Fruit fly (Drosophila melanogaster): ENCODE results near the gene Adss.

The Adss gene

dm6 chr3R:20829416-20830131, 806 bp downstream of the Adss start (continued):
- TF ChIP-seq CG6813 (GFP tag; optimal IDR thresholded peaks at IDR 0.05), result no peak
- TF ChIP-seq pfk (GFP tag; optimal IDR thresholded peaks at IDR 0.05), result no peak
- no peak for TF ChIP-seq CG11696 (GFP tag; IDR thresholded peaks at IDR 0.05)
- peak; percentile 17 for TF ChIP-seq fd96Cb (tag; optimal IDR thresholded peaks at IDR 0.05)
- TF ChIP-seq ftz-f1 (GFP tag; optimal IDR thresholded peaks at IDR 0.05), result peak; percentile 80
- peak; percentile 5; the same call in 1 of the 3 replicates for TF ChIP-seq CG6791 (GFP tag; IDR thresholded peaks at IDR 0.05; ENCODE audit: partially characterized antibody)
- TF ChIP-seq CG16813 (GFP tag; IDR thresholded peaks at IDR 0.05; ENCODE audit: partially characterized antibody), result no peak; the same call in 2 of the 3 replicates
- TF ChIP-seq Gsc (GFP tag; IDR thresholded peaks at IDR 0.05), result no peak
- TF ChIP-seq CG6654 (GFP tag; optimal IDR thresholded peaks at IDR 0.05), result no peak
- TF ChIP-seq Hsf (GFP tag; optimal IDR thresholded peaks at IDR 0.05), result no peak
- no peak for TF ChIP-seq MESR4 (GFP tag; optimal IDR thresholded peaks at IDR 0.05)
- no peak for TF ChIP-seq tin (GFP tag; optimal IDR thresholded peaks at IDR 0.05)
- TF ChIP-seq CG31224 (GFP tag; IDR thresholded peaks at IDR 0.05), result peak; percentile 36
- peak; percentile 13 for TF ChIP-seq CG1603 (tag; optimal IDR thresholded peaks at IDR 0.05)
- TF ChIP-seq CG16779 (GFP tag; IDR thresholded peaks at IDR 0.05), result no peak
- TF ChIP-seq Oaz (GFP tag; IDR thresholded peaks at IDR 0.05), result no peak
- TF ChIP-seq psq (GFP tag; optimal IDR thresholded peaks at IDR 0.05), result no peak
- no peak for TF ChIP-seq Fer3 (tag; optimal IDR thresholded peaks at IDR 0.05)
- no peak for TF ChIP-seq CG16863 (GFP tag; optimal IDR thresholded peaks at IDR 0.05)
- peak; percentile 41 for TF ChIP-seq CG16815 (GFP tag; optimal IDR thresholded peaks at IDR 0.05)
- no peak for TF ChIP-seq CG2116 (GFP tag; optimal IDR thresholded peaks at IDR 0.05)
- TF ChIP-seq exex (tag; optimal IDR thresholded peaks at IDR 0.05), result no peak
- no peak for TF ChIP-seq CG10462 (GFP tag; optimal IDR thresholded peaks at IDR 0.05)
- TF ChIP-seq usp (GFP tag; optimal IDR thresholded peaks at IDR 0.05), result no peak
- no peak for TF ChIP-seq dpn (GFP tag; optimal IDR thresholded peaks at IDR 0.05)
- no peak for TF ChIP-seq CG7786 (GFP tag; optimal IDR thresholded peaks at IDR 0.05)
- no peak for TF ChIP-seq CG11398 (GFP tag; optimal IDR thresholded peaks at IDR 0.05)
- TF ChIP-seq CG4707 (GFP tag; optimal IDR thresholded peaks at IDR 0.05), result no peak
- no peak for TF ChIP-seq Chrac-16 (GFP tag; optimal IDR thresholded peaks at IDR 0.05)
- TF ChIP-seq klu (GFP tag; IDR thresholded peaks at IDR 0.05), result no peak
- no peak for TF ChIP-seq C15 (GFP tag; IDR thresholded peaks at IDR 0.05)
- peak; percentile 21 for TF ChIP-seq pzg (GFP tag; optimal IDR thresholded peaks at IDR 0.05)
- TF ChIP-seq hth (optimal IDR thresholded peaks at IDR 0.05), result no peak
- TF ChIP-seq Nf-YB (GFP tag; optimal IDR thresholded peaks at IDR 0.05), result no peak
- no peak for TF ChIP-seq CG4424 (GFP tag; optimal IDR thresholded peaks at IDR 0.05)
- no peak for TF ChIP-seq Atf3 (GFP tag; optimal IDR thresholded peaks at IDR 0.05)
- no peak for TF ChIP-seq E2f1 (GFP tag; IDR thresholded peaks at IDR 0.05)
- no peak for TF ChIP-seq HmgD (GFP tag; optimal IDR thresholded peaks at IDR 0.05)
- no peak for TF ChIP-seq CG1529 (GFP tag; optimal IDR thresholded peaks at IDR 0.05)
- no peak for TF ChIP-seq sna (GFP tag; IDR thresholded peaks at IDR 0.05; ENCODE audit: partially characterized antibody)
- peak; percentile 51 for TF ChIP-seq Oli (tag; optimal IDR thresholded peaks at IDR 0.05)
- TF ChIP-seq Rx (GFP tag; IDR thresholded peaks at IDR 0.05), result no peak
- no peak for TF ChIP-seq CG1832 (GFP tag; optimal IDR thresholded peaks at IDR 0.05)
- TF ChIP-seq CG7556 (GFP tag; optimal IDR thresholded peaks at IDR 0.05), result peak; percentile 71
- TF ChIP-seq nmo (GFP tag; optimal IDR thresholded peaks at IDR 0.05), result peak; percentile 53
- TF ChIP-seq CG11723 (GFP tag; optimal IDR thresholded peaks at IDR 0.05), result no peak
- no peak for TF ChIP-seq CG2120 (GFP tag; optimal IDR thresholded peaks at IDR 0.05)
- no peak for TF ChIP-seq sim (GFP tag; IDR thresholded peaks at IDR 0.05)
- no peak for TF ChIP-seq CG2875 (GFP tag; optimal IDR thresholded peaks at IDR 0.05)
- TF ChIP-seq al (GFP tag; IDR thresholded peaks at IDR 0.05), result peak; percentile 41
- no peak for TF ChIP-seq tgo (GFP tag; IDR thresholded peaks at IDR 0.05)
